Worm (Caenorhabditis elegans) whole organism, early embryonic: Measurements from ENCODE around the gene ZK930.4.

Experiments used
- B0310.2 ChIP-seq: sonication (generic microtip); optimal IDR thresholded peaks from 2 replicates; lab custom pipeline; 2016; ENCODE audit warnings: mild to moderate bottlenecking, missing genetic modification characterization, missing compliant biosample characterization
- F13C5.2 ChIP-seq: sonication (generic microtip); optimal IDR thresholded peaks from 2 replicates; lab custom pipeline; 2017; ENCODE audit warnings: mild to moderate bottlenecking, missing genetic modification characterization, inconsistent platforms, missing compliant biosample characterization
- aly-1 ChIP-seq: sonication (generic microtip); optimal IDR thresholded peaks from 2 replicates; lab custom pipeline; 2016; ENCODE audit warnings: missing genetic modification characterization, missing compliant biosample characterization
- ama-1 ChIP-seq: fragments of 150-350 bp; optimal IDR thresholded peaks from 2 replicates; lab custom pipeline; 2014
- ceh-13 ChIP-seq: fragments of 200-800 bp; sonication (Bioruptor generic); optimal IDR thresholded peaks from 2 replicates; lab custom pipeline; 2018; ENCODE audit warnings: mild to moderate bottlenecking, missing genetic modification characterization, missing compliant biosample characterization
- ceh-36 ChIP-seq: sonication (generic microtip); optimal IDR thresholded peaks from 2 replicates; lab custom pipeline; 2016; ENCODE audit warnings: missing genetic modification characterization, inconsistent platforms, missing compliant biosample characterization
- ets-7 ChIP-seq: sonication (generic microtip); optimal IDR thresholded peaks from 2 replicates; lab custom pipeline; 2016; ENCODE audit warnings: missing genotype, missing genetic modification characterization, missing compliant biosample characterization
- flt-1 ChIP-seq: fragments of 200-800 bp; sonication (Bioruptor generic); IDR thresholded peaks from 2 replicates; pipeline ENCODE4 v1.3.6; 2022; ENCODE audit warnings: missing genetic modification characterization, missing compliant biosample characterization
- hmbx-1 ChIP-seq: sonication (generic microtip); optimal IDR thresholded peaks from 2 replicates; lab custom pipeline; 2016; ENCODE audit warnings: mild to moderate bottlenecking, missing genetic modification characterization, missing compliant biosample characterization
- hmg-4 ChIP-seq: fragments of 200-800 bp; sonication (Bioruptor generic); optimal IDR thresholded peaks from 2 replicates; lab custom pipeline; 2018; ENCODE audit warnings: mild to moderate bottlenecking, missing genetic modification characterization, missing compliant biosample characterization
- hnd-1 ChIP-seq: sonication (generic microtip); optimal IDR thresholded peaks from 2 replicates; lab custom pipeline; 2016; ENCODE audit warnings: missing genetic modification characterization, missing compliant biosample characterization
- pes-1 ChIP-seq: fragments of 200-800 bp; sonication (Bioruptor generic); IDR thresholded peaks from 2 replicates; pipeline ENCODE4 v1.3.6; 2022; ENCODE audit warnings: missing genetic modification reagents, missing genetic modification characterization, missing compliant biosample characterization
- scrt-1 ChIP-seq: fragments of 200-800 bp; sonication (Bioruptor generic); IDR thresholded peaks from 2 replicates; pipeline ENCODE4 v1.3.6; 2022; ENCODE audit warnings: missing genetic modification characterization, missing compliant biosample characterization
- sea-1 ChIP-seq: fragments of 200-800 bp; sonication (Bioruptor generic); conservative IDR thresholded peaks from 2 replicates; pipeline ENCODE4 v1.3.6; 2022; ENCODE audit warnings: missing genetic modification characterization, missing compliant biosample characterization
- tbx-11 ChIP-seq: fragments of 200-800 bp; sonication (Bioruptor generic); IDR thresholded peaks from 2 replicates; pipeline ENCODE4 v1.3.6; 2022; ENCODE audit warnings: missing genetic modification characterization, missing compliant biosample characterization
- tbx-37 ChIP-seq: fragments of 200-800 bp; sonication (Bioruptor generic); conservative IDR thresholded peaks from 2 replicates; pipeline ENCODE4 v1.3.6; 2022; ENCODE audit warnings: missing genetic modification reagents, missing genetic modification characterization, missing compliant biosample characterization
- tra-4 ChIP-seq: sonication (generic microtip); optimal IDR thresholded peaks from 2 replicates; lab custom pipeline; 2017; ENCODE audit warnings: missing genetic modification characterization, missing compliant biosample characterization

Gene ZK930.4

ce11 chrII:11906217-11906616 is at the start of gene ZK930.4:
TSS of gene ZK930.4 (plus strand) at chrII:11906517.
- TF ChIP-seq tbx-11 (GFP tag; lab: Robert Waterston, UW): no peak
- no peak for TF ChIP-seq B0310.2
- TF ChIP-seq ama-1 (lab: Kevin White, UChicago): no peak
- TF ChIP-seq pes-1: no peak
- TF ChIP-seq tra-4 (tag; lab: Kevin White, UChicago): no peak
- no peak for TF ChIP-seq ceh-36 (tag; lab: Kevin White, UChicago)

- TF ChIP-seq flt-1 (GFP tag; lab: Robert Waterston, UW): no peak
- TF ChIP-seq ceh-13 (GFP tag; lab: Kevin White, UChicago): no peak
- TF ChIP-seq hmg-4 (GFP tag; lab: Kevin White, UChicago): no peak
These were observed 46.5 kb upstream of the ZK930.4 start for ce11 chrII:11859833-11860232.

ce11 chrII:11860623-11861079 is 45.7 kb upstream of the ZK930.4 start, which contains the start of gene K12D12.5:
TSS of gene K12D12.5 (plus strand) at chrII:11861029.
- no peak for TF ChIP-seq ama-1 (lab: Kevin White, UChicago)
- no peak for TF ChIP-seq tbx-11 (GFP tag; lab: Robert Waterston, UW)
- no peak for TF ChIP-seq B0310.2
- TF ChIP-seq ets-7 (tag; lab: Kevin White, UChicago): no peak
- no peak for TF ChIP-seq hmbx-1
- TF ChIP-seq sea-1: no peak
- TF ChIP-seq ceh-13 (GFP tag; lab: Kevin White, UChicago): no peak
- no peak for TF ChIP-seq pes-1
- TF ChIP-seq tbx-37 (GFP tag; lab: Robert Waterston, UW): no peak
- TF ChIP-seq hnd-1 (tag; lab: Kevin White, UChicago): no peak

- TF ChIP-seq B0310.2 (no peak), F13C5.2 (tag; lab: Kevin White, UChicago) (no peak)
These were observed 40.7 kb upstream of the ZK930.4 start, which contains the start of gene K12D12.4 for ce11 chrII:11865644-11866043. TSS of gene K12D12.4 (minus strand) at chrII:11865744.

- no peak for TF ChIP-seq aly-1 (tag; lab: Kevin White, UChicago)
- no peak for TF ChIP-seq ceh-13 (GFP tag; lab: Kevin White, UChicago)
- TF ChIP-seq sea-1: no peak
- TF ChIP-seq ama-1 (lab: Kevin White, UChicago): no peak
- TF ChIP-seq scrt-1 (GFP tag; lab: Robert Waterston, UW): no peak
These were observed 38.1 kb upstream of the ZK930.4 start, which contains the start of gene col-84 for ce11 chrII:11868234-11868633. TSS of gene col-84 (plus strand) at chrII:11868534.

ce11 chrII:11868893-11869292 is 37.4 kb upstream of the ZK930.4 start:
- TF ChIP-seq ama-1 (lab: Kevin White, UChicago): no peak

ce11 chrII:11874674-11875198 is 31.6 kb upstream of the ZK930.4 start, which contains the start of the genes npp-3 and top-2:
TSS of gene npp-3 (minus strand) at chrII:11874788.
TSS of gene top-2 (plus strand) at chrII:11875148.
- no peak for TF ChIP-seq ceh-36 (tag; lab: Kevin White, UChicago)
- no peak for TF ChIP-seq flt-1 (GFP tag; lab: Robert Waterston, UW)
- no peak for TF ChIP-seq B0310.2
- TF ChIP-seq F13C5.2 (tag; lab: Kevin White, UChicago): peak; percentile 73
- TF ChIP-seq aly-1 (tag; lab: Kevin White, UChicago): no peak
- TF ChIP-seq ama-1 (lab: Kevin White, UChicago): no peak
- no peak for TF ChIP-seq ceh-13 (GFP tag; lab: Kevin White, UChicago)
- TF ChIP-seq hmg-4 (GFP tag; lab: Kevin White, UChicago): peak; percentile 35

- TF ChIP-seq sea-1 (0 out of 2 replicates have a peak, but pooled peaks have one; percentile 8), hmg-4 (GFP tag; lab: Kevin White, UChicago) (no peak), ceh-36 (tag; lab: Kevin White, UChicago) (peak; percentile 8), F13C5.2 (tag; lab: Kevin White, UChicago) (no peak)
These were observed 26.5 kb upstream of the ZK930.4 start for ce11 chrII:11879784-11880183.

- TF ChIP-seq ceh-36 (tag; lab: Kevin White, UChicago) (no peak), ama-1 (lab: Kevin White, UChicago) (peak; percentile 88), hmg-4 (GFP tag; lab: Kevin White, UChicago) (no peak), tbx-11 (GFP tag; lab: Robert Waterston, UW) (no peak), B0310.2 (no peak), flt-1 (GFP tag; lab: Robert Waterston, UW) (no peak), F13C5.2 (tag; lab: Kevin White, UChicago) (no peak), ets-7 (tag; lab: Kevin White, UChicago) (no peak), sea-1 (no peak), ceh-13 (GFP tag; lab: Kevin White, UChicago) (no peak), tbx-37 (GFP tag; lab: Robert Waterston, UW) (no peak), pes-1 (peak; percentile 29; the same call in 1 of the 2 replicates), tra-4 (tag; lab: Kevin White, UChicago) (no peak), aly-1 (tag; lab: Kevin White, UChicago) (no peak), hmbx-1 (no peak)
These were observed 25.6 kb upstream of the ZK930.4 start for ce11 chrII:11880456-11881353.
